Worm (Caenorhabditis elegans): Measurements from ENCODE around the gene gck-4.

ce11 chrX:13633876-13634479 lies 43.0 kb upstream of the gck-4 start:
- TF ChIP-seq cog-1 (tag; optimal IDR thresholded peaks at IDR 0.05), result no peak
- TF ChIP-seq tab-1 (GFP tag; IDR thresholded peaks at IDR 0.05), result no peak
- TF ChIP-seq ztf-23 (GFP tag; IDR thresholded peaks at IDR 0.05), result no peak
